Worm (Caenorhabditis elegans) whole organism, L3 larva: Measurements from ENCODE around the gene coq-6.
"Not testable (repeated sequence)": the region's sequence is repeated elsewhere in the genome, so short reads cannot be mapped to it uniquely, and the experiment has no call there.

ENCODE experiments used
- aly-2 ChIP-seq: fragments of 150-350 bp; optimal IDR thresholded peaks from 2 replicates; lab custom pipeline; 2014; ENCODE audit warnings: missing biosample characterization, missing genetic modification characterization
- ama-1 ChIP-seq: fragments of 150-350 bp; optimal IDR thresholded peaks from 2 replicates; lab custom pipeline; 2018
- ceh-16 ChIP-seq: sonication (generic microtip); optimal IDR thresholded peaks from 2 replicates; lab custom pipeline; 2017; ENCODE audit warnings: missing biosample characterization, missing genetic modification characterization
- ceh-28 ChIP-seq: fragments of 150-350 bp; optimal IDR thresholded peaks from 2 replicates; lab custom pipeline; 2014; ENCODE audit warnings: missing biosample characterization, missing genetic modification reagents, missing genetic modification characterization
- ceh-82 ChIP-seq: fragments of 150-350 bp; optimal IDR thresholded peaks from 2 replicates; lab custom pipeline; 2014; ENCODE audit warnings: missing biosample characterization, missing genetic modification characterization
- ceh-9 ChIP-seq: sonication (generic microtip); optimal IDR thresholded peaks from 2 replicates; lab custom pipeline; 2018; ENCODE audit warnings: missing biosample characterization, missing genetic modification characterization
- daf-12 ChIP-seq: fragments of 150-350 bp; optimal IDR thresholded peaks from 2 replicates; lab custom pipeline; 2014; ENCODE audit warnings: missing biosample characterization, missing genetic modification reagents, missing genetic modification characterization
- egl-27 ChIP-seq: sonication (generic microtip); optimal IDR thresholded peaks from 4 replicates; lab custom pipeline; 2017; ENCODE audit warnings: missing biosample characterization, missing genetic modification reagents, missing genetic modification characterization
- egl-5 ChIP-seq: fragments of 150-350 bp; optimal IDR thresholded peaks from 2 replicates; lab custom pipeline; 2017; ENCODE audit warnings: missing biosample characterization, missing genetic modification reagents, missing genetic modification characterization, inconsistent platforms
- elt-2 ChIP-seq: sonication (generic microtip); optimal IDR thresholded peaks from 2 replicates; lab custom pipeline; 2016; ENCODE audit warnings: missing genetic modification reagents, mild to moderate bottlenecking, missing genetic modification characterization, missing compliant biosample characterization
- eor-1 ChIP-seq, 2 experiments: fragments of 150-350 bp; optimal IDR thresholded peaks; 2 replicates each; lab custom pipeline; 2014 to 2018; ENCODE audit warnings: missing biosample characterization in 2 of 2, missing genetic modification characterization in 2 of 2
- fkh-10 ChIP-seq: sonication (generic microtip); optimal IDR thresholded peaks from 2 replicates; lab custom pipeline; 2017; ENCODE audit warnings: missing biosample characterization, missing genetic modification reagents, missing genetic modification characterization
- fos-1 ChIP-seq: fragments of 150-350 bp; optimal IDR thresholded peaks from 2 replicates; lab custom pipeline; 2014; ENCODE audit warnings: missing biosample characterization, missing genetic modification characterization
- jun-1 ChIP-seq: fragments of 150-350 bp; optimal IDR thresholded peaks from 2 replicates; lab custom pipeline; 2014; ENCODE audit warnings: missing biosample characterization, missing genetic modification reagents, missing genetic modification characterization
- lin-15B ChIP-seq: fragments of 150-350 bp; optimal IDR thresholded peaks from 2 replicates; lab custom pipeline; 2014; ENCODE audit warnings: missing biosample characterization, missing genetic modification characterization
- lsy-12 ChIP-seq: sonication (generic microtip); optimal IDR thresholded peaks from 2 replicates; lab custom pipeline; 2016; ENCODE audit warnings: mild to moderate bottlenecking, missing genetic modification characterization, missing compliant biosample characterization
- mdl-1 ChIP-seq: fragments of 150-350 bp; optimal IDR thresholded peaks from 2 replicates; lab custom pipeline; 2014; ENCODE audit warnings: missing biosample characterization, missing genetic modification characterization
- mml-1 ChIP-seq: fragments of 150-350 bp; sonication (generic microtip); optimal IDR thresholded peaks from 3 replicates; lab custom pipeline; 2014; ENCODE audit warnings: missing biosample characterization, missing genetic modification characterization
- nfya-1 ChIP-seq: sonication (generic microtip); optimal IDR thresholded peaks from 2 replicates; lab custom pipeline; 2017; ENCODE audit warnings: missing genetic modification characterization, mild to moderate bottlenecking, missing compliant biosample characterization, antibody characterized with exemption, moderate library complexity; ENCODE audit not compliant: insufficient read depth
- nhr-12 ChIP-seq: fragments of 150-350 bp; optimal IDR thresholded peaks from 2 replicates; lab custom pipeline; 2014; ENCODE audit warnings: missing biosample characterization, missing genetic modification characterization
- nhr-23 ChIP-seq: fragments of 150-350 bp; optimal IDR thresholded peaks from 2 replicates; lab custom pipeline; 2014; ENCODE audit warnings: missing biosample characterization, missing genetic modification reagents, missing genetic modification characterization
- nhr-237 ChIP-seq: fragments of 150-350 bp; optimal IDR thresholded peaks from 2 replicates; lab custom pipeline; 2014; ENCODE audit warnings: missing biosample characterization, missing genetic modification characterization
- nhr-43 ChIP-seq: sonication (generic microtip); optimal IDR thresholded peaks from 2 replicates; lab custom pipeline; 2016; ENCODE audit warnings: mild to moderate bottlenecking, missing genetic modification characterization, missing compliant biosample characterization; ENCODE audit not compliant: poor library complexity, severe bottlenecking
- nhr-67 ChIP-seq: fragments of 150-350 bp; optimal IDR thresholded peaks from 2 replicates; lab custom pipeline; 2014; ENCODE audit warnings: missing biosample characterization, missing genetic modification characterization
- nhr-76 ChIP-seq: fragments of 150-350 bp; sonication (generic microtip); optimal IDR thresholded peaks from 5 replicates; lab custom pipeline; 2014; ENCODE audit warnings: missing biosample characterization, missing genetic modification characterization
- pha-4 ChIP-seq: fragments of 150-350 bp; optimal IDR thresholded peaks from 2 replicates; lab custom pipeline; 2014; ENCODE audit warnings: missing biosample characterization, missing genetic modification reagents, missing genetic modification characterization
- skn-1 ChIP-seq: fragments of 150-350 bp; optimal IDR thresholded peaks from 2 replicates; lab custom pipeline; 2014; ENCODE audit warnings: missing biosample characterization, missing genetic modification characterization
- snpc-4 ChIP-seq: fragments of 150-350 bp; optimal IDR thresholded peaks from 2 replicates; lab custom pipeline; 2014; ENCODE audit warnings: missing biosample characterization, missing genetic modification characterization
- tbx-2 ChIP-seq: sonication (generic microtip); optimal IDR thresholded peaks from 2 replicates; lab custom pipeline; 2016; ENCODE audit warnings: mild to moderate bottlenecking, missing genetic modification characterization, missing compliant biosample characterization
- unc-39 ChIP-seq: sonication (generic microtip); optimal IDR thresholded peaks from 4 replicates; lab custom pipeline; 2017; ENCODE audit warnings: missing biosample characterization, missing genetic modification characterization

The coq-6 gene

ce11 chrV:9376417-9376816, 39.9 kb downstream of the coq-6 start, which contains the start of gene E02C12.19:
TSS of gene E02C12.19 (minus strand) at chrV:9376517.
- TF ChIP-seq ceh-9 (tag; lab: Kevin White, UChicago) (no peak), egl-27 (tag; lab: Kevin White, UChicago) (no peak), ceh-28 (tag; lab: Kevin White, UChicago) (no peak), nhr-67 (no peak), ceh-16 (tag; lab: Kevin White, UChicago) (no peak), nhr-12 (tag; lab: Kevin White, UChicago) (no peak), fkh-10 (no peak), nhr-43 (tag; lab: Kevin White, UChicago) (no peak)
- TF ChIP-seq, all 47 proteins: peak for 0

- TF ChIP-seq eor-1 (tag; optimal IDR thresholded peaks at IDR 0.05; lab: Kevin White, UChicago) = no peak
- no peak for TF ChIP-seq mdl-1 (tag; lab: Kevin White, UChicago)
- no peak for TF ChIP-seq elt-2 (tag; lab: Kevin White, UChicago)
- TF ChIP-seq lin-15B (tag; lab: Kevin White, UChicago) = no peak
- TF ChIP-seq ceh-82 (tag; lab: Kevin White, UChicago) = no peak
- no peak for TF ChIP-seq egl-5 (tag; lab: Kevin White, UChicago)
- TF ChIP-seq egl-27 (tag; lab: Kevin White, UChicago) = no peak
- TF ChIP-seq nhr-67 = no peak
- no peak for TF ChIP-seq nhr-237
Measured at ce11 chrV:9378335-9378734, 41.8 kb downstream of the coq-6 start, which contains the start of gene E02C12.10. TSS of gene E02C12.10 (minus strand) at chrV:9378409.

ce11 chrV:9379808-9380207, 43.2 kb downstream of the coq-6 start, which contains the start of gene E02C12.11:
TSS of gene E02C12.11 (minus strand) at chrV:9379908.
- not testable (repeated sequence) for TF ChIP-seq nhr-23 (tag; lab: Kevin White, UChicago); lsy-12; snpc-4

- TF ChIP-seq nhr-76 (tag; lab: Kevin White, UChicago) (no peak), nhr-43 (tag; lab: Kevin White, UChicago) (no peak), egl-5 (tag; lab: Kevin White, UChicago) (no peak), nhr-67 (no peak), snpc-4 (no peak), jun-1 (tag; lab: Kevin White, UChicago) (no peak), fkh-10 (no peak)
Measured at ce11 chrV:9381846-9382363, 45.3 kb downstream of the coq-6 start, which contains the start of gene E02C12.12. TSS of gene E02C12.12 (minus strand) at chrV:9382313.

ce11 chrV:9382538-9383328, 46.2 kb downstream of the coq-6 start:
- TF ChIP-seq daf-12 = no peak
- no peak for TF ChIP-seq skn-1 (tag; lab: Kevin White, UChicago)
- TF ChIP-seq elt-2 (tag; lab: Kevin White, UChicago) = peak; percentile 43
- no peak for TF ChIP-seq unc-39 (tag; lab: Kevin White, UChicago)
- TF ChIP-seq nfya-1 (tag; lab: Kevin White, UChicago) = no peak
- TF ChIP-seq pha-4 (tag; lab: Kevin White, UChicago) = peak; percentile 55

- TF ChIP-seq skn-1 (tag; lab: Kevin White, UChicago) = no peak
- no peak for TF ChIP-seq ceh-9 (tag; lab: Kevin White, UChicago)
- no peak for TF ChIP-seq pha-4 (tag; lab: Kevin White, UChicago)
- TF ChIP-seq ama-1 (lab: Kevin White, UChicago) = no peak
- no peak for TF ChIP-seq eor-1 (tag; optimal IDR thresholded peaks at IDR 0.05; lab: Kevin White, UChicago)
- TF ChIP-seq mml-1 (tag; lab: Kevin White, UChicago) = no peak
- no peak for TF ChIP-seq snpc-4
- no peak for TF ChIP-seq daf-12
- TF ChIP-seq elt-2 (tag; lab: Kevin White, UChicago) = no peak
- no peak for TF ChIP-seq tbx-2 (tag; lab: Kevin White, UChicago)
- TF ChIP-seq aly-2 (tag; lab: Kevin White, UChicago) = no peak
- no peak for TF ChIP-seq ceh-82 (tag; lab: Kevin White, UChicago)
- TF ChIP-seq fos-1 (tag; lab: Kevin White, UChicago) = no peak
- TF ChIP-seq nhr-76 (tag; lab: Kevin White, UChicago) = no peak
Measured at ce11 chrV:9384359-9384758, 47.8 kb downstream of the coq-6 start.
